Fruit fly (Drosophila melanogaster): Measurements from ENCODE around the gene mei-9.

mei-9 gene

dm6 chrX:4366196-4366595 lies 47.6 kb upstream of the mei-9 start, which contains the start of gene CG3626 (continued):
- no peak for TF ChIP-seq Chrac-16 (GFP tag; optimal IDR thresholded peaks at IDR 0.05)
- TF ChIP-seq gsb (GFP tag; IDR thresholded peaks at IDR 0.05) = no peak
- TF ChIP-seq Gug (GFP tag; IDR thresholded peaks at IDR 0.05) = peak; percentile 22; the same call in 1 of the 4 replicates
- no peak for TF ChIP-seq crol (GFP tag; IDR thresholded peaks at IDR 0.05)
- TF ChIP-seq CG12391 (tag; optimal IDR thresholded peaks at IDR 0.05) = peak; percentile 30
- no peak for TF ChIP-seq cato (GFP tag; optimal IDR thresholded peaks at IDR 0.05; ENCODE audit: borderline replicate concordance)
- TF ChIP-seq fd102C (GFP tag; optimal IDR thresholded peaks at IDR 0.05) = no peak
- TF ChIP-seq ato (GFP tag; IDR thresholded peaks at IDR 0.05; ENCODE audit: partially characterized antibody) = 0 out of 2 replicates have a peak, but pooled peaks have one; percentile 54
- TF ChIP-seq H15 (GFP tag; IDR thresholded peaks at IDR 0.05) = no peak
- TF ChIP-seq zf30C (GFP tag; optimal IDR thresholded peaks at IDR 0.05) = no peak
- no peak for TF ChIP-seq CG11456 (GFP tag; IDR thresholded peaks at IDR 0.05)
- TF ChIP-seq prd (optimal IDR thresholded peaks at IDR 0.05) = no peak
- TF ChIP-seq prd (GFP tag; IDR thresholded peaks at IDR 0.05) = no peak
- no peak for TF ChIP-seq da (GFP tag; optimal IDR thresholded peaks at IDR 0.05)
- TF ChIP-seq CG4854 (GFP tag; optimal IDR thresholded peaks at IDR 0.05) = no peak
- no peak for TF ChIP-seq pfk (GFP tag; optimal IDR thresholded peaks at IDR 0.05)
- TF ChIP-seq chif (GFP tag; optimal IDR thresholded peaks at IDR 0.05) = peak in 1 of 2 experiments; percentile 19
- TF ChIP-seq CG6813 (GFP tag; optimal IDR thresholded peaks at IDR 0.05) = no peak
- no peak for TF ChIP-seq al (GFP tag; IDR thresholded peaks at IDR 0.05)
- peak; percentile 20 for TF ChIP-seq CG30403 (GFP tag; optimal IDR thresholded peaks at IDR 0.05)
- no peak for TF ChIP-seq tup (GFP tag; optimal IDR thresholded peaks at IDR 0.05)
- no peak for TF ChIP-seq Stat92E (GFP tag; optimal IDR thresholded peaks at IDR 0.05)

dm6 chrX:4358515-4358914 lies 39.9 kb upstream of the mei-9 start:
- TF ChIP-seq cg (GFP tag; optimal IDR thresholded peaks at IDR 0.05) = no peak
- TF ChIP-seq Hr51 (GFP tag; optimal IDR thresholded peaks at IDR 0.05) = no peak
- no peak for TF ChIP-seq Ets65A (GFP tag)
- no peak for TF ChIP-seq phol (tag; optimal IDR thresholded peaks at IDR 0.05)
- no peak for TF ChIP-seq CG7987 (GFP tag; optimal IDR thresholded peaks at IDR 0.05)
- TF ChIP-seq CG7745 (tag; optimal IDR thresholded peaks at IDR 0.05) = no peak
- no peak for TF ChIP-seq ap (GFP tag; IDR thresholded peaks at IDR 0.05)
- no peak for TF ChIP-seq btn (GFP tag; optimal IDR thresholded peaks at IDR 0.05)
- TF ChIP-seq Mrtf (GFP tag; IDR thresholded peaks at IDR 0.05) = no peak

dm6 chrX:4329809-4330208 lies 11.2 kb upstream of the mei-9 start:
- TF ChIP-seq pan (optimal IDR thresholded peaks at IDR 0.05) = no peak
- peak in 1 of 2 experiments; percentile 34 for TF ChIP-seq pan (GFP tag; optimal IDR thresholded peaks at IDR 0.05 in 1 of 2, IDR thresholded peaks at IDR 0.05 in 1 of 2)
- 0 out of 2 replicates have a peak, but pooled peaks have one; percentile 10 for TF ChIP-seq CG32532 (GFP tag; IDR thresholded peaks at IDR 0.05)
- TF ChIP-seq onecut (GFP tag; IDR thresholded peaks at IDR 0.05) = no peak
- peak; percentile 9 for TF ChIP-seq dmrt99B (tag; optimal IDR thresholded peaks at IDR 0.05)
- TF ChIP-seq cas (GFP tag; IDR thresholded peaks at IDR 0.05) = no peak
- no peak for TF ChIP-seq CG11093 (GFP tag; IDR thresholded peaks at IDR 0.05)
- peak; percentile 15; the same call in 1 of the 2 replicates for TF ChIP-seq MBD-R2 (GFP tag; IDR thresholded peaks at IDR 0.05)
- TF ChIP-seq prd (optimal IDR thresholded peaks at IDR 0.05) = no peak
- 0 out of 3 replicates have a peak, but pooled peaks have one; percentile 21 for TF ChIP-seq prd (GFP tag; IDR thresholded peaks at IDR 0.05)
- TF ChIP-seq gem (tag; optimal IDR thresholded peaks at IDR 0.05) = peak; percentile 17
- no peak for TF ChIP-seq CG4404 (GFP tag; IDR thresholded peaks at IDR 0.05)
- TF ChIP-seq tin (GFP tag; optimal IDR thresholded peaks at IDR 0.05) = peak; percentile 14
- TF ChIP-seq Xrp1 (GFP tag; IDR thresholded peaks at IDR 0.05) = 0 out of 2 replicates have a peak, but pooled peaks have one; percentile 20
- no peak for TF ChIP-seq nau (GFP tag; optimal IDR thresholded peaks at IDR 0.05)
- peak; percentile 56 for TF ChIP-seq lab (GFP tag; optimal IDR thresholded peaks at IDR 0.05)
- TF ChIP-seq Med (GFP tag) = peak; percentile 56
- TF ChIP-seq Meics (GFP tag; optimal IDR thresholded peaks at IDR 0.05) = peak; percentile 8
- no peak for TF ChIP-seq wor (GFP tag; IDR thresholded peaks at IDR 0.05)
- no peak for TF ChIP-seq fu2 (GFP tag; optimal IDR thresholded peaks at IDR 0.05)
- no peak for TF ChIP-seq al (GFP tag; IDR thresholded peaks at IDR 0.05)
- peak; percentile 13 for TF ChIP-seq ind (GFP tag; optimal IDR thresholded peaks at IDR 0.05)
